Worm (Caenorhabditis elegans) whole organism, late embryonic: ENCODE data around the gene C33D9.8.

Experiments used
- F13H6.1 ChIP-seq: sonication (generic microtip); optimal IDR thresholded peaks from 2 replicates; lab custom pipeline; 2016; ENCODE audit warnings: missing genetic modification characterization, missing compliant biosample characterization
- ama-1 ChIP-seq: fragments of 150-350 bp; optimal IDR thresholded peaks from 2 replicates; lab custom pipeline; 2014
- ceh-34 ChIP-seq: sonication (generic microtip); optimal IDR thresholded peaks from 2 replicates; lab custom pipeline; 2016; ENCODE audit warnings: mild to moderate bottlenecking, missing genetic modification characterization, missing compliant biosample characterization
- fax-1 ChIP-seq: sonication (generic microtip); optimal IDR thresholded peaks from 2 replicates; lab custom pipeline; 2016; ENCODE audit warnings: missing genotype, missing genetic modification characterization, missing compliant biosample characterization
- fkh-10 ChIP-seq: fragments of 150-350 bp; optimal IDR thresholded peaks from 2 replicates; lab custom pipeline; 2014; ENCODE audit warnings: missing biosample characterization, missing genetic modification reagents, missing genetic modification characterization
- gmeb-2 ChIP-seq: sonication (generic microtip); optimal IDR thresholded peaks from 2 replicates; lab custom pipeline; 2016; ENCODE audit warnings: missing genetic modification characterization, inconsistent platforms, missing compliant biosample characterization

DNA sequence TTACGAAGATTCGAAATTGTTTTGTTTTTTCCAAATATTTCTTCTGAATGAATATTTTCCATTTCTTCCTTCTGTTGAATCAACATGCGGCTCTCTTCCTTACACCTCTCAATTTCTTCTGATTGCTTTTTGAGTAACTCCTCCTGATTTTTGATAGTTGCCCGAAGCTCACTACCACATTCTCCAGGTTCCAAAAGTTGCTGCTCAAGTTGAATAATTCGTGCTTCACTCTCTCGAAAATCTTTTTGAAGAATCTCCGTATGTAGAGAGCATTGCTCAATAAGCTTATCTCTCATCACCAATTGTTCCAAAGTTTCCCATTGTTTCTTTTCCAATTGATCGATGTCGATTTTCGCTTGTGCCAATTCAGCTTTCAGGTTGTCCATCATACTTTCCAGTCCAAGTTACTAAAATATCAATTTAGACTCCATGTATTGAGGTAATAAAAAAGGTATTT, 13.7 kb downstream of the C33D9.8 start, which contains the start of gene F20C5.6:
- TF ChIP-seq ama-1 (lab: Kevin White, UChicago), result no peak
- TF ChIP-seq gmeb-2, result no peak
- no peak for TF ChIP-seq F13H6.1 (tag; lab: Kevin White, UChicago)
- no peak for TF ChIP-seq fax-1 (tag; lab: Kevin White, UChicago)
- no peak for TF ChIP-seq fkh-10 (GFP tag; lab: Kevin White, UChicago)
- TF ChIP-seq ceh-34, result no peak
